Worm (Caenorhabditis elegans): ENCODE results near the gene pdi-2.

pdi-2 gene

ce11 chrX:4507122-4507681 lies 16.8 kb upstream of the pdi-2 start:
- no peak for TF ChIP-seq unc-62 (GFP tag; optimal IDR thresholded peaks at IDR 0.05)

- TF ChIP-seq unc-62 (GFP tag; optimal IDR thresholded peaks at IDR 0.05), result no peak
Measured at ce11 chrX:4508209-4508608, 15.7 kb upstream of the pdi-2 start, which contains the start of gene rhi-1. Gene rhi-1 (plus strand): TSS chrX:4508509.

ce11 chrX:4513657-4514143 lies 10.3 kb upstream of the pdi-2 start, which contains the start of gene spr-3:
Gene spr-3 (plus strand): TSS chrX:4514093.
- TF ChIP-seq unc-62 (GFP tag; optimal IDR thresholded peaks at IDR 0.05), result no peak

- TF ChIP-seq unc-62 (GFP tag; optimal IDR thresholded peaks at IDR 0.05), result no peak
Measured at ce11 chrX:4516758-4517157, 7.2 kb upstream of the pdi-2 start.

- TF ChIP-seq unc-62 (GFP tag; optimal IDR thresholded peaks at IDR 0.05), result no peak
Measured at ce11 chrX:4519968-4520367, 4.0 kb upstream of the pdi-2 start.

ce11 chrX:4521166-4521565 lies 2.8 kb upstream of the pdi-2 start:
- no peak for TF ChIP-seq unc-62 (GFP tag; optimal IDR thresholded peaks at IDR 0.05)

ce11 chrX:4521837-4522816 lies 1.8 kb upstream of the pdi-2 start, which contains the start of gene C07A12.7:
Gene C07A12.7 (minus strand): TSS chrX:4522144.
- TF ChIP-seq unc-62 (GFP tag; optimal IDR thresholded peaks at IDR 0.05), result no peak

ce11 chrX:4523315-4523714 lies 640 bp upstream of the pdi-2 start:
- TF ChIP-seq unc-62 (GFP tag; optimal IDR thresholded peaks at IDR 0.05), result no peak

ce11 chrX:4524844-4525243 lies 889 bp downstream of the pdi-2 start:
- no peak for TF ChIP-seq unc-62 (GFP tag; optimal IDR thresholded peaks at IDR 0.05)

- TF ChIP-seq unc-62 (GFP tag; optimal IDR thresholded peaks at IDR 0.05), result no peak
Measured at ce11 chrX:4526412-4526811, 2.5 kb downstream of the pdi-2 start.

- TF ChIP-seq unc-62 (GFP tag; optimal IDR thresholded peaks at IDR 0.05), result no peak
Measured at ce11 chrX:4528905-4529304, 5.0 kb downstream of the pdi-2 start.

ce11 chrX:4530426-4531044 lies 6.6 kb downstream of the pdi-2 start:
- TF ChIP-seq unc-62 (GFP tag; optimal IDR thresholded peaks at IDR 0.05), result no peak

- TF ChIP-seq unc-62 (GFP tag; optimal IDR thresholded peaks at IDR 0.05), result no peak
Measured at ce11 chrX:4532160-4532741, 8.3 kb downstream of the pdi-2 start, which contains the start of gene nhr-35. Gene nhr-35 (plus strand): TSS chrX:4532691.

- no peak for TF ChIP-seq unc-62 (GFP tag; optimal IDR thresholded peaks at IDR 0.05)
Measured at ce11 chrX:4534112-4534511, 10.2 kb downstream of the pdi-2 start.

ce11 chrX:4544543-4544942 lies 20.6 kb downstream of the pdi-2 start, which contains the start of gene C07A12.2:
Gene C07A12.2 (plus strand): TSS chrX:4544843.
- TF ChIP-seq unc-62 (GFP tag; optimal IDR thresholded peaks at IDR 0.05), result no peak

ce11 chrX:4548929-4549328 lies 25.0 kb downstream of the pdi-2 start:
- TF ChIP-seq unc-62 (GFP tag; optimal IDR thresholded peaks at IDR 0.05), result no peak

All from whole organism, dauer.